Worm (Caenorhabditis elegans): Measurements from ENCODE around the gene cit-1.2.

The cit-1.2 gene

ce11 chrIII:8044717-8045116 is 34.1 kb downstream of the cit-1.2 start, which contains the start of gene spcs-3:
TSS of gene spcs-3 (plus strand) at chrIII:8045017.
- TF ChIP-seq madf-8 (GFP tag; conservative IDR thresholded peaks at IDR 0.05) (no peak), B0336.3 (GFP tag; IDR thresholded peaks at IDR 0.05) (0 out of 2 replicates have a peak, but pooled peaks have one; percentile 22), bed-2 (GFP tag; IDR thresholded peaks at IDR 0.05) (no peak), ztf-6 (GFP tag; IDR thresholded peaks at IDR 0.05) (no peak)

- TF ChIP-seq lsl-1 (GFP tag; optimal IDR thresholded peaks at IDR 0.05) = no peak
These were observed 35.2 kb downstream of the cit-1.2 start, which contains the start of gene K12H4.3 for ce11 chrIII:8045734-8046133. TSS of gene K12H4.3 (plus strand) at chrIII:8046034.

DNA sequence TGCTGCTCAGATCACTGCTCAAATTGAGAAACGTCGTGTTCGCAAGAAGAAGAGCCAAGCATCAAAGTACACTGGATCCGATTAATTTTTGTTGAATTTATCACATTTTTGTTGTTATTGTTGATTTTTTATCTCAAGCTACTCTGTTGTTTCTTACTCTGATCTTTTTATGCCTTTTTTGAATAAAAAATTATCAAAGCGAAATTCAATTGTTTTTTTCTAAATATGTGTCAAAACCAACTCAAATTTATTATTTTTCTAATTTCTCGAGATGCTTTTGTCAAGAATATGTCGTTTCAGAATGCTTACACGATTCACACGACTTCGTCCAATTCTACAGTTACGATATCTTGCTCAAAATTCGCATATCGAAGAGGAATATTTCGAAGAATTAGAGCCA is 36.8 kb downstream of the cit-1.2 start, which contains the start of gene K12H4.2:
TSS of gene K12H4.2 (plus strand) at position 301 of the 400 bp plus-strand sequence.
- TF ChIP-seq madf-8 (GFP tag; conservative IDR thresholded peaks at IDR 0.05) (no peak), Y53G8AR.9 (GFP tag; conservative IDR thresholded peaks at IDR 0.05) (no peak), B0261.1 (tag; optimal IDR thresholded peaks at IDR 0.05) (no peak), ztf-25 (GFP tag; IDR thresholded peaks at IDR 0.05) (no peak), dpff-1 (tag; optimal IDR thresholded peaks at IDR 0.05) (no peak), akir-1 (GFP tag; optimal IDR thresholded peaks at IDR 0.05) (no peak), madf-3 (GFP tag; IDR thresholded peaks at IDR 0.05) (no peak)

ce11 chrIII:8050944-8051343 is 40.4 kb downstream of the cit-1.2 start, which contains the start of gene K12H4.7:
TSS of gene K12H4.7 (minus strand) at chrIII:8051081.
- TF ChIP-seq hmg-1.2 (GFP tag; IDR thresholded peaks at IDR 0.05) (no peak), ccch-3 (GFP tag; optimal IDR thresholded peaks at IDR 0.05) (no peak), hsf-1 (GFP tag; IDR thresholded peaks at IDR 0.05) (no peak), D2030.7 (GFP tag; IDR thresholded peaks at IDR 0.05) (no peak), ztf-3 (GFP tag; optimal IDR thresholded peaks at IDR 0.05) (no peak), F22D6.2 (tag; optimal IDR thresholded peaks at IDR 0.05) (no peak), ets-4 (GFP tag; optimal IDR thresholded peaks at IDR 0.05) (peak; percentile 31), lin-40 (tag; optimal IDR thresholded peaks at IDR 0.05) (no peak), F23B12.7 (tag; optimal IDR thresholded peaks at IDR 0.05; ENCODE audit: insufficient read depth) (no peak), nfya-2 (GFP tag; IDR thresholded peaks at IDR 0.05) (no peak), Y53F4B.3 (GFP tag; IDR thresholded peaks at IDR 0.05) (no peak), xnd-1 (tag; optimal IDR thresholded peaks at IDR 0.05) (no peak), snpc-4 (GFP tag; optimal IDR thresholded peaks at IDR 0.05) (no peak), snpc-4 (tag; optimal IDR thresholded peaks at IDR 0.05) (no peak), lag-1 (GFP tag; IDR thresholded peaks at IDR 0.05) (no peak), F57A8.1 (GFP tag; optimal IDR thresholded peaks at IDR 0.05) (no peak), ceh-100 (GFP tag; IDR thresholded peaks at IDR 0.05) (no peak), madf-6 (GFP tag; IDR thresholded peaks at IDR 0.05) (no peak), akir-1 (GFP tag; optimal IDR thresholded peaks at IDR 0.05) (no peak), gei-17 (GFP tag; optimal IDR thresholded peaks at IDR 0.05) (no peak), nhr-80 (tag; optimal IDR thresholded peaks at IDR 0.05) (peak; percentile 64), madf-10 (tag; optimal IDR thresholded peaks at IDR 0.05) (no peak), nhr-90 (tag; optimal IDR thresholded peaks at IDR 0.05) (no peak), rpc-1 (optimal IDR thresholded peaks at IDR 0.05) (no peak), rpc-1 (tag; optimal IDR thresholded peaks at IDR 0.05) (no peak), let-607 (tag; optimal IDR thresholded peaks at IDR 0.05) (peak; percentile 6 to 61), mcd-1 (GFP tag; IDR thresholded peaks at IDR 0.05) (no peak)

All from whole organism, young adult.